Fruit fly (Drosophila melanogaster) whole organism, embryonic: ENCODE data around the gene lgs.

Source experiments
- BEAF-32 ChIP-seq: fragments of 200-800 bp; sonication (Bioruptor generic); optimal IDR thresholded peaks from 3 replicates; lab custom pipeline; 2017; ENCODE audit warnings: missing biosample characterization, missing genetic modification characterization, mild to moderate bottlenecking, moderate library complexity, missing genetic modification reagents
- BtbVII ChIP-seq: fragments of 200-800 bp; sonication (Bioruptor generic); optimal IDR thresholded peaks from 3 replicates; lab custom pipeline; 2017; ENCODE audit warnings: missing biosample characterization, mild to moderate bottlenecking, missing genetic modification characterization
- CG10959 ChIP-seq: fragments of 200-800 bp; sonication (Bioruptor generic); IDR thresholded peaks from 2 replicates; pipeline ENCODE4 v1.3.6; 2022; ENCODE audit warnings: missing biosample characterization, missing genetic modification characterization
- CG11398 ChIP-seq: fragments of 200-800 bp; sonication (Bioruptor generic); optimal IDR thresholded peaks from 2 replicates; lab custom pipeline; 2016; ENCODE audit warnings: missing biosample characterization, missing genetic modification characterization
- CG11560 ChIP-seq: fragments of 200-800 bp; sonication (Bioruptor generic); IDR thresholded peaks from 3 replicates; pipeline ENCODE4 v1.3.6; 2022; ENCODE audit warnings: missing biosample characterization, missing genetic modification characterization
- CG12744 ChIP-seq: fragments of 200-800 bp; sonication (Bioruptor generic); optimal IDR thresholded peaks from 2 replicates; lab custom pipeline; 2016; ENCODE audit warnings: missing biosample characterization, missing genetic modification characterization
- CG12769 ChIP-seq: fragments of 200-800 bp; sonication (Bioruptor generic); optimal IDR thresholded peaks from 2 replicates; lab custom pipeline; 2019; ENCODE audit warnings: missing biosample characterization, mild to moderate bottlenecking, missing genetic modification characterization, moderate library complexity
- CG13894 ChIP-seq: fragments of 200-800 bp; sonication (Bioruptor generic); optimal IDR thresholded peaks from 3 replicates; lab custom pipeline; 2018; ENCODE audit warnings: missing biosample characterization, mild to moderate bottlenecking, missing genetic modification characterization, moderate library complexity
- CG14860 ChIP-seq: fragments of 200-800 bp; sonication (Bioruptor generic); IDR thresholded peaks from 3 replicates; pipeline ENCODE4 v1.3.6; 2022; ENCODE audit warnings: missing biosample characterization, missing genetic modification characterization; ENCODE audit not compliant: partially characterized antibody
- CG1529 ChIP-seq: fragments of 200-800 bp; sonication (Bioruptor generic); optimal IDR thresholded peaks from 3 replicates; lab custom pipeline; 2018; ENCODE audit warnings: missing biosample characterization, missing genetic modification characterization
- CG1602 ChIP-seq: fragments of 200-800 bp; sonication (Bioruptor generic); optimal IDR thresholded peaks from 3 replicates; lab custom pipeline; 2016; ENCODE audit warnings: missing biosample characterization, missing genetic modification characterization
- CG1603 ChIP-seq: fragments of 200-800 bp; sonication (Bioruptor generic); optimal IDR thresholded peaks from 2 replicates; lab custom pipeline; 2019; ENCODE audit warnings: missing biosample characterization, mild to moderate bottlenecking, missing genetic modification characterization, moderate library complexity
- CG17186 ChIP-seq: fragments of 200-800 bp; sonication (Bioruptor generic); optimal IDR thresholded peaks from 3 replicates; lab custom pipeline; 2017; ENCODE audit warnings: missing biosample characterization, missing genetic modification reagents, missing genetic modification characterization
- CG17912 ChIP-seq: fragments of 200-800 bp; sonication (Bioruptor generic); optimal IDR thresholded peaks from 2 replicates; lab custom pipeline; 2018; ENCODE audit warnings: missing biosample characterization, mild to moderate bottlenecking, missing genetic modification characterization
- CG18599 ChIP-seq: fragments of 200-800 bp; sonication (Bioruptor generic); optimal IDR thresholded peaks from 3 replicates; lab custom pipeline; 2017; ENCODE audit warnings: missing biosample characterization, missing genetic modification characterization, mild to moderate bottlenecking, moderate library complexity, missing genetic modification reagents
- CG2120 ChIP-seq: fragments of 200-800 bp; sonication (Bioruptor generic); optimal IDR thresholded peaks from 3 replicates; lab custom pipeline; 2016; ENCODE audit warnings: missing biosample characterization, missing genetic modification characterization
- CG4328 ChIP-seq: fragments of 200-800 bp; sonication (Bioruptor generic); optimal IDR thresholded peaks from 3 replicates; lab custom pipeline; 2017; ENCODE audit warnings: missing biosample characterization, missing genetic modification reagents, missing genetic modification characterization
- CG4424 ChIP-seq: fragments of 200-800 bp; sonication (Bioruptor generic); optimal IDR thresholded peaks from 3 replicates; lab custom pipeline; 2016; ENCODE audit warnings: missing biosample characterization, missing genetic modification characterization
- CG5245 ChIP-seq: fragments of 200-800 bp; sonication (Bioruptor generic); optimal IDR thresholded peaks from 3 replicates; lab custom pipeline; 2016; ENCODE audit warnings: missing biosample characterization, missing genetic modification characterization
- CG6689 ChIP-seq: fragments of 200-800 bp; sonication (Bioruptor generic); IDR thresholded peaks from 2 replicates; pipeline ENCODE4 v1.3.6; 2022; ENCODE audit warnings: missing biosample characterization, missing genetic modification characterization
- CG8089 ChIP-seq: fragments of 200-800 bp; sonication (Bioruptor generic); optimal IDR thresholded peaks from 3 replicates; lab custom pipeline; 2016; ENCODE audit warnings: missing biosample characterization, missing genetic modification characterization
- CG8944 ChIP-seq: fragments of 200-800 bp; sonication (Bioruptor generic); optimal IDR thresholded peaks from 3 replicates; lab custom pipeline; 2016; ENCODE audit warnings: missing biosample characterization, missing genetic modification characterization
- CG9609 ChIP-seq: fragments of 200-800 bp; sonication (Bioruptor generic); optimal IDR thresholded peaks from 3 replicates; lab custom pipeline; 2016; ENCODE audit warnings: missing biosample characterization, missing genetic modification characterization
- CG9817 ChIP-seq: fragments of 200-800 bp; sonication (Bioruptor generic); optimal IDR thresholded peaks from 2 replicates; lab custom pipeline; 2018; ENCODE audit warnings: missing biosample characterization, mild to moderate bottlenecking, missing genetic modification characterization, moderate library complexity
- Deaf1 ChIP-seq: fragments of 200-800 bp; optimal IDR thresholded peaks from 3 replicates; lab custom pipeline; 2019; ENCODE audit warnings: missing biosample characterization, mild to moderate bottlenecking, missing genetic modification characterization, moderate library complexity
- E2f2 ChIP-seq: fragments of 200-800 bp; sonication (Bioruptor generic); IDR thresholded peaks from 2 replicates; pipeline ENCODE4 v1.3.6; 2022; ENCODE audit warnings: missing biosample characterization, missing genetic modification characterization
- Gug ChIP-seq: fragments of 200-800 bp; sonication (Bioruptor generic); IDR thresholded peaks from 4 replicates; pipeline ENCODE4 v1.3.6; 2022; ENCODE audit warnings: missing biosample characterization, missing genetic modification characterization
- Lpt ChIP-seq: fragments of >200 bp; optimal IDR thresholded peaks from 2 replicates; lab custom pipeline; 2018; ENCODE audit warnings: missing biosample characterization, missing genetic modification characterization
- NK7.1 ChIP-seq: fragments of 200-800 bp; sonication (Bioruptor generic); optimal IDR thresholded peaks from 3 replicates; lab custom pipeline; 2016; ENCODE audit warnings: missing biosample characterization, missing genetic modification characterization
- Nf-YB ChIP-seq: fragments of 200-800 bp; sonication (Bioruptor generic); optimal IDR thresholded peaks from 3 replicates; lab custom pipeline; 2019; ENCODE audit warnings: missing biosample characterization, mild to moderate bottlenecking, missing genetic modification characterization, moderate library complexity
- PHDP ChIP-seq: fragments of 200-800 bp; sonication (Bioruptor generic); optimal IDR thresholded peaks from 3 replicates; lab custom pipeline; 2018; ENCODE audit warnings: missing biosample characterization, mild to moderate bottlenecking, missing genetic modification characterization, moderate library complexity
- Sry-δ ChIP-seq: fragments of 200-800 bp; sonication (Bioruptor generic); optimal IDR thresholded peaks from 2 replicates; lab custom pipeline; 2016; ENCODE audit warnings: missing biosample characterization, missing genetic modification characterization
- Ssrp ChIP-seq: fragments of 200-800 bp; sonication (Bioruptor generic); optimal IDR thresholded peaks from 2 replicates; lab custom pipeline; 2018; ENCODE audit warnings: missing biosample characterization, mild to moderate bottlenecking, missing genetic modification characterization, moderate library complexity
- ab ChIP-seq: fragments of 200-800 bp; sonication (Bioruptor generic); optimal IDR thresholded peaks from 2 replicates; lab custom pipeline; 2016; ENCODE audit warnings: missing biosample characterization, missing genetic modification characterization
- ac ChIP-seq: fragments of 200-800 bp; sonication (Bioruptor generic); optimal IDR thresholded peaks from 3 replicates; lab custom pipeline; 2017; ENCODE audit warnings: missing biosample characterization, mild to moderate bottlenecking, missing genetic modification characterization
- br ChIP-seq: fragments of >200 bp; optimal IDR thresholded peaks from 2 replicates; lab custom pipeline; 2017
- cg ChIP-seq: fragments of 200-800 bp; sonication (Bioruptor generic); optimal IDR thresholded peaks from 3 replicates; lab custom pipeline; 2019; ENCODE audit warnings: missing biosample characterization, mild to moderate bottlenecking, missing genetic modification characterization, moderate library complexity
- croc ChIP-seq: fragments of 200-800 bp; sonication (Bioruptor generic); conservative IDR thresholded peaks from 3 replicates; pipeline ENCODE4 v1.3.6; 2022; ENCODE audit warnings: missing biosample characterization, missing genetic modification characterization
- crp ChIP-seq, 2 experiments: fragments of 200-800 bp; sonication (Bioruptor generic); optimal IDR thresholded peaks; 2 replicates in 1 of 2; 3 replicates in 1 of 2; lab custom pipeline; 2017; ENCODE audit warnings: missing biosample characterization in 2 of 2, missing genetic modification characterization in 2 of 2, mild to moderate bottlenecking in 1 of 2, moderate library complexity in 1 of 2
- eyg ChIP-seq: fragments of 200-800 bp; sonication (Bioruptor generic); optimal IDR thresholded peaks from 3 replicates; lab custom pipeline; 2016; ENCODE audit warnings: missing biosample characterization, missing genetic modification characterization
- ham ChIP-seq: fragments of 200-800 bp; sonication (Bioruptor generic); IDR thresholded peaks from 2 replicates; pipeline ENCODE4 v1.3.6; 2022; ENCODE audit warnings: missing biosample characterization, missing genetic modification characterization
- lilli ChIP-seq: fragments of 200-800 bp; sonication (Bioruptor generic); optimal IDR thresholded peaks from 3 replicates; lab custom pipeline; 2016; ENCODE audit warnings: missing biosample characterization, missing genetic modification characterization
- nerfin-1 ChIP-seq: fragments of 200-800 bp; sonication (Bioruptor generic); optimal IDR thresholded peaks from 3 replicates; lab custom pipeline; 2019; ENCODE audit warnings: missing biosample characterization, mild to moderate bottlenecking, missing genetic modification characterization, moderate library complexity
- onecut ChIP-seq: fragments of 200-800 bp; sonication (Bioruptor generic); IDR thresholded peaks from 2 replicates; pipeline ENCODE4 v1.3.6; 2022; ENCODE audit warnings: missing biosample characterization, missing genetic modification characterization
- pum ChIP-seq: fragments of 200-800 bp; sonication (Bioruptor generic); optimal IDR thresholded peaks from 2 replicates; lab custom pipeline; 2016; ENCODE audit warnings: missing biosample characterization, missing genetic modification characterization
- salm ChIP-seq: fragments of 200-800 bp; sonication (Bioruptor generic); optimal IDR thresholded peaks from 2 replicates; lab custom pipeline; 2018; ENCODE audit warnings: missing biosample characterization, mild to moderate bottlenecking, missing genetic modification characterization
- seq ChIP-seq: fragments of 200-800 bp; sonication (Bioruptor generic); IDR thresholded peaks from 2 replicates; pipeline ENCODE4 v1.3.6; 2022; ENCODE audit warnings: missing biosample characterization, missing genetic modification characterization
- sima ChIP-seq: fragments of 200-800 bp; sonication (Bioruptor generic); optimal IDR thresholded peaks from 2 replicates; lab custom pipeline; 2016; ENCODE audit warnings: missing biosample characterization, missing genetic modification characterization
- sisA ChIP-seq: fragments of 200-800 bp; sonication (Bioruptor generic); IDR thresholded peaks from 2 replicates; pipeline ENCODE4 v1.3.6; 2022; ENCODE audit warnings: missing biosample characterization, missing genetic modification characterization
- toy ChIP-seq: fragments of 200-800 bp; sonication (Bioruptor generic); IDR thresholded peaks from 2 replicates; pipeline ENCODE4 v1.3.6; 2022; ENCODE audit warnings: missing biosample characterization, missing genetic modification characterization
- trh ChIP-seq: fragments of 200-800 bp; sonication (Bioruptor generic); optimal IDR thresholded peaks from 2 replicates; lab custom pipeline; 2016; ENCODE audit warnings: missing biosample characterization, missing genetic modification characterization
- ttk ChIP-seq: fragments of 200-800 bp; sonication (Bioruptor generic); IDR thresholded peaks from 2 replicates; pipeline ENCODE4 v2.1.2; 2022; ENCODE audit warnings: missing biosample characterization, missing genetic modification characterization
- usp ChIP-seq: fragments of >200 bp; optimal IDR thresholded peaks from 2 replicates; lab custom pipeline; 2017; ENCODE audit warnings: missing biosample characterization, missing genetic modification characterization

lgs gene

DNA sequence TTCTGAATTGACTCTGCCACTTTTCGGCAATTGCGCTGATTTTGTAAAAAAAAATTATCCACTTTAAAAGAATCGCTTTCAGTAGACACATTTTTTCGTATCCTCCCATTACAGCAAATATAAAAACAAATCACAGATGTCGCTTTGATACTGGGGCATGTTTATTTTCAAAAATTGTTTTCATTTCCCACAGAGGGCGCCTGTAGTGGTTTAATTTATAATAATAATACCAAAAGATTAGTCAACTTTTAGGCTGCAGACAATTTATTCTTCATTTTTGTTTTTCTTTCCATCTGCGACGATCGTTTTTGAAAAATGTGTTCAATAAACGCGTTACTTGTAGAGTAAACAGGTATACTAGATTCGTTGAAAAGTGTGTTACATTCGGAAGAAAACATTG, 36.9 kb downstream of the lgs start (continued):
- no peak for TF ChIP-seq CG17186
- peak; percentile 44 for TF ChIP-seq CG5245 (GFP tag; lab: Kevin White, UChicago)
- TF ChIP-seq CG12744 (GFP tag; lab: Kevin White, UChicago), result no peak
- TF ChIP-seq CG17912 (GFP tag; lab: Kevin White, UChicago), result peak; percentile 28
- TF ChIP-seq pum (GFP tag; lab: Kevin White, UChicago), result peak; percentile 44
- TF ChIP-seq CG14860 (GFP tag; lab: Robert Waterston, UW), result no peak
- peak; percentile 28 for TF ChIP-seq PHDP (tag; lab: Kevin White, UChicago)
- no peak for TF ChIP-seq cg (GFP tag; lab: Kevin White, UChicago)
- no peak for TF ChIP-seq CG12769 (tag; lab: Kevin White, UChicago)
- TF ChIP-seq salm (tag; lab: Kevin White, UChicago), result no peak
- TF ChIP-seq crp (GFP tag; optimal IDR thresholded peaks at IDR 0.05; lab: Kevin White, UChicago), result no peak
- peak; percentile 2 for TF ChIP-seq Sry-δ (GFP tag; lab: Kevin White, UChicago)
- no peak for TF ChIP-seq sisA (GFP tag; lab: Robert Waterston, UW)
- peak; percentile 13 for TF ChIP-seq CG1602 (GFP tag; lab: Kevin White, UChicago)
- TF ChIP-seq CG13894 (tag; lab: Kevin White, UChicago), result peak; percentile 57
- no peak for TF ChIP-seq CG9817 (tag; lab: Kevin White, UChicago)
- no peak for TF ChIP-seq Nf-YB
- TF ChIP-seq BEAF-32 (GFP tag; lab: Kevin White, UChicago), result no peak
- no peak for TF ChIP-seq Ssrp
- TF ChIP-seq CG11398 (GFP tag; lab: Kevin White, UChicago), result no peak
- no peak for TF ChIP-seq nerfin-1
- no peak for TF ChIP-seq ab (GFP tag; lab: Kevin White, UChicago)
- TF ChIP-seq sima, result no peak
- no peak for TF ChIP-seq Deaf1 (tag; lab: Kevin White, UChicago)
- TF ChIP-seq trh (GFP tag; lab: Kevin White, UChicago), result peak; percentile 5
- no peak for TF ChIP-seq CG11560
- no peak for TF ChIP-seq ttk (GFP tag; lab: Robert Waterston, UW)
- TF ChIP-seq E2f2 (GFP tag; lab: Robert Waterston, UW), result peak; percentile 42
- TF ChIP-seq CG2120 (GFP tag; lab: Kevin White, UChicago), result peak; percentile 14
- no peak for TF ChIP-seq usp (GFP tag; lab: Kevin White, UChicago)
- no peak for TF ChIP-seq CG18599 (GFP tag; lab: Kevin White, UChicago)
- no peak for TF ChIP-seq seq
- TF ChIP-seq eyg (GFP tag; lab: Kevin White, UChicago), result no peak
- no peak for TF ChIP-seq Lpt (GFP tag; lab: Kevin White, UChicago)
- TF ChIP-seq onecut, result peak; percentile 62
- TF ChIP-seq CG6689 (GFP tag; lab: Robert Waterston, UW), result 0 out of 2 replicates have a peak, but pooled peaks have one; percentile 19
- TF ChIP-seq CG4328 (GFP tag; lab: Kevin White, UChicago), result no peak
- no peak for TF ChIP-seq ham
- TF ChIP-seq CG8089 (GFP tag; lab: Kevin White, UChicago), result peak; percentile 36
- TF ChIP-seq br (lab: Kevin White, UChicago), result no peak
- no peak for TF ChIP-seq toy (GFP tag; lab: Robert Waterston, UW)
- TF ChIP-seq lilli (GFP tag; lab: Kevin White, UChicago), result peak; percentile 24
- no peak for TF ChIP-seq CG1529
- peak; percentile 47 for TF ChIP-seq CG1603
- TF ChIP-seq CG4424, result peak; percentile 61
- TF ChIP-seq CG8944 (GFP tag; lab: Kevin White, UChicago), result peak; percentile 35
- TF ChIP-seq Gug, result no peak
- TF ChIP-seq CG10959 (GFP tag; lab: Robert Waterston, UW), result no peak
- no peak for TF ChIP-seq ac (GFP tag; lab: Kevin White, UChicago)
- TF ChIP-seq CG9609, result no peak
- TF ChIP-seq NK7.1 (GFP tag; lab: Kevin White, UChicago), result no peak
- no peak for TF ChIP-seq BtbVII
- TF ChIP-seq croc (GFP tag; lab: Robert Waterston, UW), result no peak
